Fruit fly (Drosophila melanogaster): ENCODE measurements around the gene CG10969.

The CG10969 gene

DNA sequence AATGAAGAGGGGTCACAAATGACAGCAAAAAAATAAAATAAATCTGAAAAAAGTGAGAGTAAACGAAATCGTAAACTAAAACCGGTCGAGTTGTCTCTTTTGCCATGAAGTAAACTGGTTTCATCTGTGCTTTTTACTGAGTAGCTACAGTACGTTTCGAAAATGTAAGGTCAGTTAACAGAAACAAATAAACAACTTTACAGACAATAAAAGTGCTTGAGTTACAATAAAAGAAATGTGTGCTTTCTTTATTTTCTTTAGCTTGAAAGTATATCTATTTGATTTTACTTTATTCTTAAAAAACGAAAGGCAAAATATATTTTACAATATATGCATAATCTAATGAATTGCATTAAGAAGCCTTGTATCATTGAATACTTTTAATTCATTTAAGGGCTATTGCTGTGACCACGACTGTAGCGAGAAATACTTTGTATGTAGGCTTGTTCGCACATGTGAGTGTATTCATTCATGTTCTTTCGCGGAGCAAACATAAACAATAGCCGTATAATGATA lies 12.1 kb upstream of the CG10969 start (continued):
- TF ChIP-seq CG17802 (tag; optimal IDR thresholded peaks at IDR 0.05), result no peak
- peak; percentile 12 for TF ChIP-seq Usf (GFP tag; optimal IDR thresholded peaks at IDR 0.05)
- TF ChIP-seq CG30403 (GFP tag; optimal IDR thresholded peaks at IDR 0.05), result peak; percentile 73
- TF ChIP-seq maf-S (GFP tag; optimal IDR thresholded peaks at IDR 0.05), result no peak
- TF ChIP-seq D (optimal IDR thresholded peaks at IDR 0.05), result no peak
- peak; percentile 8 for TF ChIP-seq D (GFP tag; optimal IDR thresholded peaks at IDR 0.05)
- TF ChIP-seq Xrp1 (GFP tag; IDR thresholded peaks at IDR 0.05), result peak; percentile 64; the same call in 1 of the 2 replicates
- TF ChIP-seq CG7372 (GFP tag; IDR thresholded peaks at IDR 0.05), result 0 out of 2 replicates have a peak, but pooled peaks have one; percentile 40
- TF ChIP-seq Med (GFP tag), result peak; percentile 70
- peak; percentile 21 for TF ChIP-seq Hsf (GFP tag; optimal IDR thresholded peaks at IDR 0.05)
- TF ChIP-seq sens-2 (GFP tag; IDR thresholded peaks at IDR 0.05), result no peak
- peak; percentile 24 for TF ChIP-seq dmrt11E (tag; optimal IDR thresholded peaks at IDR 0.05)
- TF ChIP-seq odd (GFP tag; optimal IDR thresholded peaks at IDR 0.05), result peak; percentile 37
- TF ChIP-seq CG2120 (GFP tag; optimal IDR thresholded peaks at IDR 0.05), result peak; percentile 73
- no peak for TF ChIP-seq tup (GFP tag; optimal IDR thresholded peaks at IDR 0.05)
- TF ChIP-seq CG14667 (GFP tag; IDR thresholded peaks at IDR 0.05), result peak; percentile 9; the same call in 1 of the 2 replicates
- peak; percentile 20 for TF ChIP-seq BtbVII (GFP tag; optimal IDR thresholded peaks at IDR 0.05)
- no peak for TF ChIP-seq CG6254 (GFP tag; optimal IDR thresholded peaks at IDR 0.05)
- no peak for TF ChIP-seq pan (optimal IDR thresholded peaks at IDR 0.05)
- peak in 1 of 2 experiments; percentile 54 for TF ChIP-seq pan (GFP tag; optimal IDR thresholded peaks at IDR 0.05 in 1 of 2, IDR thresholded peaks at IDR 0.05 in 1 of 2)
- TF ChIP-seq CG2712 (tag; optimal IDR thresholded peaks at IDR 0.05), result peak; percentile 79
- TF ChIP-seq sob (GFP tag; IDR thresholded peaks at IDR 0.05), result 0 out of 2 replicates have a peak, but pooled peaks have one; percentile 38
- TF ChIP-seq ham (GFP tag; IDR thresholded peaks at IDR 0.05), result no peak
- TF ChIP-seq dysf (GFP tag; IDR thresholded peaks at IDR 0.05), result peak; percentile 55; the same call in 2 of the 3 replicates
- peak; percentile 77 for TF ChIP-seq unpg (GFP tag; optimal IDR thresholded peaks at IDR 0.05)
- TF ChIP-seq lmd (GFP tag; IDR thresholded peaks at IDR 0.05), result peak; percentile 64; the same call in 1 of the 2 replicates
- no peak for TF ChIP-seq CG17912 (GFP tag; optimal IDR thresholded peaks at IDR 0.05)
- TF ChIP-seq CG3065 (GFP tag; optimal IDR thresholded peaks at IDR 0.05), result no peak
- TF ChIP-seq sug (tag; optimal IDR thresholded peaks at IDR 0.05), result peak; percentile 56
- no peak for TF ChIP-seq tna (GFP tag; IDR thresholded peaks at IDR 0.05; ENCODE audit: partially characterized antibody)
- TF ChIP-seq CG10267 (tag; optimal IDR thresholded peaks at IDR 0.05), result peak; percentile 65
- TF ChIP-seq CG10431 (GFP tag; optimal IDR thresholded peaks at IDR 0.05), result no peak
- TF ChIP-seq CG10321 (GFP tag; IDR thresholded peaks at IDR 0.05), result no peak
- TF ChIP-seq ken (GFP tag; IDR thresholded peaks at IDR 0.05), result no peak
- TF ChIP-seq CG43689 (GFP tag; IDR thresholded peaks at IDR 0.05), result no peak
- peak; percentile 69 for TF ChIP-seq CG10979 (tag; optimal IDR thresholded peaks at IDR 0.05)
- peak; percentile 29 for TF ChIP-seq Abd-B (GFP tag; optimal IDR thresholded peaks at IDR 0.05)
- TF ChIP-seq row (GFP tag; IDR thresholded peaks at IDR 0.05), result peak; percentile 74
- peak; percentile 59 for TF ChIP-seq Oli (tag; optimal IDR thresholded peaks at IDR 0.05)
- peak; percentile 67 for TF ChIP-seq CG12659 (GFP tag; optimal IDR thresholded peaks at IDR 0.05)
- TF ChIP-seq rib (GFP tag; IDR thresholded peaks at IDR 0.05), result no peak
- TF ChIP-seq pb (GFP tag; optimal IDR thresholded peaks at IDR 0.05), result no peak
- peak; percentile 84 for TF ChIP-seq Drgx (GFP tag; IDR thresholded peaks at IDR 0.05)
- TF ChIP-seq nerfin-1 (tag; optimal IDR thresholded peaks at IDR 0.05), result peak; percentile 54
- TF ChIP-seq stwl (tag; optimal IDR thresholded peaks at IDR 0.05), result no peak
- TF ChIP-seq Ssrp (tag; optimal IDR thresholded peaks at IDR 0.05), result peak; percentile 40
- no peak for TF ChIP-seq ems (GFP tag; optimal IDR thresholded peaks at IDR 0.05)
- TF ChIP-seq HLH4C (GFP tag; IDR thresholded peaks at IDR 0.05; ENCODE audit: partially characterized antibody), result no peak
- TF ChIP-seq gem (tag; optimal IDR thresholded peaks at IDR 0.05), result peak; percentile 86
- peak; percentile 48 for TF ChIP-seq ATbp (GFP tag; optimal IDR thresholded peaks at IDR 0.05)
- no peak for TF ChIP-seq CG11247 (GFP tag; IDR thresholded peaks at IDR 0.05)
